Worm (Caenorhabditis elegans) whole organism, young adult: ENCODE results near the gene riok-3.

Experiments used
- C06A6.2 ChIP-seq: fragments of 200-800 bp; sonication (Bioruptor generic); conservative IDR thresholded peaks from 2 replicates; pipeline ENCODE4 v1.3.6; 2022; ENCODE audit warnings: missing genetic modification characterization, missing compliant biosample characterization
- D2030.7 ChIP-seq: fragments of 200-800 bp; sonication (Bioruptor generic); IDR thresholded peaks from 2 replicates; pipeline ENCODE4 v1.3.6; 2022; ENCODE audit warnings: missing genetic modification reagents, missing genetic modification characterization, missing compliant biosample characterization
- F23B12.7 ChIP-seq: sonication (generic microtip); optimal IDR thresholded peaks from 2 replicates; lab custom pipeline; 2017; ENCODE audit warnings: missing genetic modification characterization, mild to moderate bottlenecking, missing compliant biosample characterization, antibody characterized with exemption, moderate library complexity; ENCODE audit not compliant: insufficient read depth
- F33H1.4 ChIP-seq: fragments of 200-800 bp; sonication (Bioruptor generic); IDR thresholded peaks from 2 replicates; pipeline ENCODE4 v1.3.6; 2022; ENCODE audit warnings: missing genetic modification reagents, missing genetic modification characterization, missing compliant biosample characterization
- F49E8.2 ChIP-seq: sonication (generic microtip); optimal IDR thresholded peaks from 3 replicates; lab custom pipeline; 2017; ENCODE audit warnings: missing genetic modification characterization, mild to moderate bottlenecking, missing compliant biosample characterization, antibody characterized with exemption, moderate library complexity; ENCODE audit not compliant: insufficient read depth
- F55B11.4 ChIP-seq: sonication (generic microtip); optimal IDR thresholded peaks from 2 replicates; lab custom pipeline; 2016; ENCODE audit warnings: missing compliant biosample characterization, missing genetic modification characterization, borderline replicate concordance; ENCODE audit not compliant: insufficient read depth
- F57A8.1 ChIP-seq: fragments of 200-800 bp; sonication (Bioruptor generic); optimal IDR thresholded peaks from 2 replicates; lab custom pipeline; 2018; ENCODE audit warnings: mild to moderate bottlenecking, missing genetic modification characterization, moderate library complexity, missing compliant biosample characterization
- T07F8.4 ChIP-seq: sonication (generic microtip); optimal IDR thresholded peaks from 2 replicates; lab custom pipeline; 2016; ENCODE audit warnings: mild to moderate bottlenecking, missing genetic modification characterization, moderate library complexity, missing compliant biosample characterization
- Y53G8AR.9 ChIP-seq: fragments of 200-800 bp; sonication (Bioruptor generic); conservative IDR thresholded peaks from 2 replicates; pipeline ENCODE4 v1.3.6; 2022; ENCODE audit warnings: missing genetic modification reagents, missing genetic modification characterization, missing compliant biosample characterization
- Y79H2A.3 ChIP-seq: fragments of 200-800 bp; sonication (Bioruptor generic); conservative IDR thresholded peaks from 2 replicates; pipeline ENCODE4 v1.3.6; 2022; ENCODE audit warnings: missing genetic modification reagents, missing genetic modification characterization, missing compliant biosample characterization
- Y95B8A.8 ChIP-seq: fragments of 200-800 bp; sonication (Bioruptor generic); IDR thresholded peaks from 2 replicates; pipeline ENCODE4 v1.3.6; 2022; ENCODE audit warnings: missing genetic modification reagents, missing genetic modification characterization, missing compliant biosample characterization
- akir-1 ChIP-seq: fragments of 200-800 bp; sonication (Bioruptor generic); optimal IDR thresholded peaks from 2 replicates; lab custom pipeline; 2018; ENCODE audit warnings: mild to moderate bottlenecking, missing genetic modification characterization, moderate library complexity, missing compliant biosample characterization
- attf-5 ChIP-seq: fragments of 200-800 bp; sonication (Bioruptor generic); optimal IDR thresholded peaks from 2 replicates; lab custom pipeline; 2018; ENCODE audit warnings: mild to moderate bottlenecking, missing genetic modification characterization, missing compliant biosample characterization
- attf-6 ChIP-seq: fragments of 200-800 bp; sonication (Bioruptor generic); IDR thresholded peaks from 2 replicates; pipeline ENCODE4 v1.3.6; 2022; ENCODE audit warnings: missing genetic modification reagents, missing genetic modification characterization, missing compliant biosample characterization
- bed-2 ChIP-seq: fragments of 200-800 bp; sonication (Bioruptor generic); IDR thresholded peaks from 2 replicates; pipeline ENCODE4 v1.3.6; 2022; ENCODE audit warnings: missing genetic modification reagents, missing genetic modification characterization, missing compliant biosample characterization
- ceh-100 ChIP-seq: fragments of 200-800 bp; sonication (Bioruptor generic); IDR thresholded peaks from 2 replicates; pipeline ENCODE4 v1.3.6; 2022; ENCODE audit warnings: missing genetic modification reagents, missing genetic modification characterization, missing compliant biosample characterization
- ceh-58 ChIP-seq: fragments of 200-800 bp; sonication (Bioruptor generic); IDR thresholded peaks from 2 replicates; pipeline ENCODE4 v1.3.6; 2022; ENCODE audit warnings: missing genetic modification characterization, missing compliant biosample characterization
- ceh-91 ChIP-seq: fragments of 200-800 bp; sonication (Bioruptor generic); IDR thresholded peaks from 2 replicates; pipeline ENCODE4 v1.3.6; 2022; ENCODE audit warnings: missing genetic modification reagents, missing genetic modification characterization, missing compliant biosample characterization
- chd-7 ChIP-seq: sonication (generic microtip); optimal IDR thresholded peaks from 2 replicates; lab custom pipeline; 2016; ENCODE audit warnings: mild to moderate bottlenecking, missing genetic modification characterization, moderate library complexity, missing compliant biosample characterization
- die-1 ChIP-seq: sonication (generic microtip); optimal IDR thresholded peaks from 2 replicates; lab custom pipeline; 2016; ENCODE audit warnings: missing genotype, mild to moderate bottlenecking, missing genetic modification characterization, missing compliant biosample characterization
- dox-1 ChIP-seq: fragments of 200-800 bp; sonication (Bioruptor generic); IDR thresholded peaks from 2 replicates; pipeline ENCODE4 v1.3.6; 2022; ENCODE audit warnings: missing genetic modification reagents, missing genetic modification characterization, missing compliant biosample characterization
- dpl-1 ChIP-seq: fragments of 150-350 bp; optimal IDR thresholded peaks from 2 replicates; lab custom pipeline; 2014; ENCODE audit warnings: missing biosample characterization, missing genetic modification reagents, missing genetic modification characterization
- efl-1 ChIP-seq: fragments of 150-350 bp; optimal IDR thresholded peaks from 2 replicates; lab custom pipeline; 2014; ENCODE audit warnings: missing biosample characterization, missing genetic modification reagents, missing genetic modification characterization
- ekl-4 ChIP-seq: fragments of 200-800 bp; sonication (Bioruptor generic); IDR thresholded peaks from 2 replicates; pipeline ENCODE4 v1.3.6; 2022; ENCODE audit warnings: missing genetic modification reagents, missing genetic modification characterization, missing compliant biosample characterization
- ets-4 ChIP-seq: fragments of 200-800 bp; sonication (Bioruptor generic); optimal IDR thresholded peaks from 2 replicates; lab custom pipeline; 2018; ENCODE audit warnings: mild to moderate bottlenecking, missing genetic modification characterization, missing compliant biosample characterization
- him-1 ChIP-seq: sonication (generic microtip); optimal IDR thresholded peaks from 2 replicates; lab custom pipeline; 2016; ENCODE audit warnings: missing genotype, missing genetic modification reagents, missing genetic modification characterization, missing compliant biosample characterization
- hmg-1.2 ChIP-seq: fragments of 200-800 bp; sonication (Bioruptor generic); IDR thresholded peaks from 2 replicates; pipeline ENCODE4 v1.3.6; 2022; ENCODE audit warnings: missing genetic modification reagents, missing genetic modification characterization, missing compliant biosample characterization
- hsf-1 ChIP-seq: fragments of 200-800 bp; sonication (Bioruptor generic); IDR thresholded peaks from 2 replicates; pipeline ENCODE4 v1.3.6; 2022; ENCODE audit warnings: missing genetic modification reagents, missing genetic modification characterization, missing compliant biosample characterization
- lin-35 ChIP-seq, 3 experiments: fragments of 150-350 bp in 2 of 3; sonication (generic microtip) in 1 of 3; optimal IDR thresholded peaks; 2 replicates each; lab custom pipeline; 2014 to 2018; ENCODE audit warnings: missing biosample characterization in 3 of 3, missing genetic modification characterization in 3 of 3, missing genetic modification reagents in 3 of 3
- lin-54 ChIP-seq: fragments of 200-800 bp; sonication (Bioruptor generic); optimal IDR thresholded peaks from 2 replicates; lab custom pipeline; 2018; ENCODE audit warnings: mild to moderate bottlenecking, missing genetic modification characterization, missing compliant biosample characterization
- lir-1 ChIP-seq: fragments of 200-800 bp; sonication (Bioruptor generic); conservative IDR thresholded peaks from 2 replicates; pipeline ENCODE4 v1.3.6; 2022; ENCODE audit warnings: missing genetic modification reagents, missing genetic modification characterization, missing compliant biosample characterization
- madf-10 ChIP-seq: sonication (generic microtip); optimal IDR thresholded peaks from 2 replicates; lab custom pipeline; 2016; ENCODE audit warnings: mild to moderate bottlenecking, missing genetic modification characterization, missing compliant biosample characterization
- madf-6 ChIP-seq: fragments of 200-800 bp; sonication (Bioruptor generic); IDR thresholded peaks from 2 replicates; pipeline ENCODE4 v1.3.6; 2022; ENCODE audit warnings: missing genetic modification reagents, missing genetic modification characterization, missing compliant biosample characterization
- mcd-1 ChIP-seq: fragments of 200-800 bp; sonication (Bioruptor generic); IDR thresholded peaks from 2 replicates; pipeline ENCODE4 v1.3.6; 2022; ENCODE audit warnings: missing genetic modification reagents, missing genetic modification characterization, missing compliant biosample characterization
- nhr-179 ChIP-seq: sonication (generic microtip); optimal IDR thresholded peaks from 2 replicates; lab custom pipeline; 2016; ENCODE audit warnings: mild to moderate bottlenecking, missing genetic modification characterization, missing compliant biosample characterization
- pbrm-1 ChIP-seq: fragments of 200-800 bp; sonication (Bioruptor generic); IDR thresholded peaks from 2 replicates; pipeline ENCODE4 v1.3.6; 2022; ENCODE audit warnings: missing genetic modification reagents, missing genetic modification characterization, missing compliant biosample characterization
- rcor-1 ChIP-seq: fragments of 200-800 bp; sonication (Bioruptor generic); IDR thresholded peaks from 2 replicates; pipeline ENCODE4 v1.3.6; 2022; ENCODE audit warnings: missing genetic modification reagents, missing genetic modification characterization, missing compliant biosample characterization
- rec-8 ChIP-seq, 2 experiments: sonication (generic microtip); optimal IDR thresholded peaks; 2 replicates each; lab custom pipeline; 2016; ENCODE audit warnings: mild to moderate bottlenecking in 2 of 2, missing genetic modification characterization in 2 of 2, missing genetic modification reagents in 2 of 2, missing genotype in 2 of 2, missing biosample characterization in 1 of 2, missing compliant biosample characterization in 1 of 2, moderate library complexity in 1 of 2
- snpc-1.1 ChIP-seq: sonication (generic microtip); optimal IDR thresholded peaks from 2 replicates; lab custom pipeline; 2017; ENCODE audit warnings: missing genetic modification characterization, mild to moderate bottlenecking, missing compliant biosample characterization, antibody characterized with exemption, moderate library complexity, missing genotype, missing genetic modification reagents; ENCODE audit not compliant: insufficient read depth
- somi-1 ChIP-seq: fragments of 200-800 bp; sonication (Bioruptor generic); optimal IDR thresholded peaks from 2 replicates; lab custom pipeline; 2018; ENCODE audit warnings: mild to moderate bottlenecking, missing genetic modification characterization, missing compliant biosample characterization
- sptf-2 ChIP-seq: fragments of 200-800 bp; sonication (Bioruptor generic); optimal IDR thresholded peaks from 2 replicates; lab custom pipeline; 2018; ENCODE audit warnings: mild to moderate bottlenecking, missing genetic modification characterization, missing compliant biosample characterization
- tbp1 ChIP-seq: fragments of 200-800 bp; sonication (Bioruptor generic); optimal IDR thresholded peaks from 2 replicates; lab custom pipeline; 2018; ENCODE audit warnings: mild to moderate bottlenecking, missing genetic modification characterization, missing compliant biosample characterization
- tbx-9 ChIP-seq: sonication (generic microtip); optimal IDR thresholded peaks from 2 replicates; lab custom pipeline; 2016; ENCODE audit warnings: borderline replicate concordance, missing genetic modification characterization, inconsistent platforms, missing compliant biosample characterization
- tlf-1 ChIP-seq: fragments of 200-800 bp; sonication (Bioruptor generic); optimal IDR thresholded peaks from 2 replicates; lab custom pipeline; 2018; ENCODE audit warnings: mild to moderate bottlenecking, missing genetic modification characterization, missing compliant biosample characterization
- xnd-1 ChIP-seq: sonication (generic microtip); optimal IDR thresholded peaks from 2 replicates; lab custom pipeline; 2016; ENCODE audit warnings: missing genotype, missing genetic modification reagents, missing genetic modification characterization, missing compliant biosample characterization
- ztf-26 ChIP-seq: sonication (generic microtip); optimal IDR thresholded peaks from 2 replicates; lab custom pipeline; 2017; ENCODE audit warnings: missing genetic modification characterization, missing compliant biosample characterization

The riok-3 gene

DNA sequence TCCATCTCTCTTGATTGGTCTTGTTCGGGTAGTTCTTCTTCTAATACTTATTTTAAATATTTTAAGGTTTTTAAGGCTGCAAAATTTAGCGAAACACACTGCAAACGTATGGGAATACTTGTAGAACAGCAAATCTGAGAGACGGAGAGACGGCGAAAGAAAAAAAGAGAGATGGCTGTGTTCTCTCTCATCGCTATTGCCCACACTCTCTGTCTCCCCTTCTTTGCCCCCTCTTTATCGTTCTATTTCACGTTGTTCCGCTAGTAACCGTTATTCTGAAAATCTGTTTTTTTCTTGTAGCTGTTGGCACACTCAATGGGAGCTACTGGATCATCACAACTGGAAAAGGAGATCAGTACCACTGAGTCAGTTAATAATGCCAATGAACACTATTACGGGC lies 28.5 kb downstream of the riok-3 start, which contains the start of gene usp-46:
Gene usp-46 (plus strand): TSS at position 301 of the 400 bp plus-strand sequence.
- TF ChIP-seq tbp1 = no peak
- TF ChIP-seq attf-6 (GFP tag; lab: Robert Waterston, UW) = no peak
- peak; percentile 29; the same call in 1 of the 2 replicates for TF ChIP-seq hmg-1.2 (GFP tag; lab: Robert Waterston, UW)

DNA sequence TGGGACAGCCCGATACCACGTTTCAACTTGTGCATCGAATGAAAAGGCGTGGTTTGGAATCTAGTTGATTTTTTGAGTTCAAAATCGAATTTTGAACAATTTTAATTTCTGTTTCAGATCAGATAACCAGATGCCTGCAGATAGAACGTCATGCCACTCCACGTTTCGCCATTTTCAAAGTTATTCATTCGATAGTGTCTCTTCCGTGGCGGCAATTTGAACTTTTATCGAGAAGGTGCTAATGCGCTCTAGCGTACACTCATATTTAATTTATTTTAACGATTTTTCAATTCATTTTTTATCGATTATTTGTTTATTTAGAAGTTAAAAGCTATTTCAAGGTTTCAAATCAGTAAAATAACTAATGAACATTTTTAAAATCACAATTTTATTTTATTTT lies 28.9 kb downstream of the riok-3 start:
- TF ChIP-seq him-1 (tag; lab: Kevin White, UChicago) (peak; percentile 40), C06A6.2 (GFP tag; lab: Robert Waterston, UW) (no peak), efl-1 (GFP tag; lab: Kevin White, UChicago) (peak; percentile 86), F33H1.4 (GFP tag; lab: Robert Waterston, UW) (0 out of 2 replicates have a peak, but pooled peaks have one; percentile 36), mcd-1 (GFP tag; lab: Robert Waterston, UW) (peak; percentile 59; the same call in 1 of the 2 replicates), nhr-179 (tag; lab: Kevin White, UChicago) (no peak), rcor-1 (GFP tag; lab: Robert Waterston, UW) (no peak), rec-8 (tag; optimal IDR thresholded peaks at IDR 0.05; lab: Kevin White, UChicago) (no peak), F57A8.1 (GFP tag; lab: Kevin White, UChicago) (no peak), hsf-1 (GFP tag; lab: Robert Waterston, UW) (no peak), sptf-2 (no peak), akir-1 (GFP tag; lab: Kevin White, UChicago) (no peak), pbrm-1 (GFP tag; lab: Robert Waterston, UW) (no peak), tlf-1 (GFP tag; lab: Kevin White, UChicago) (no peak), ets-4 (no peak), F55B11.4 (no peak), F23B12.7 (tag; lab: Kevin White, UChicago) (no peak), ceh-58 (GFP tag; lab: Robert Waterston, UW) (no peak), D2030.7 (GFP tag; lab: Robert Waterston, UW) (no peak), F49E8.2 (tag; lab: Kevin White, UChicago) (no peak), madf-10 (tag; lab: Kevin White, UChicago) (no peak), xnd-1 (no peak), snpc-1.1 (tag; lab: Kevin White, UChicago) (no peak), T07F8.4 (tag; lab: Kevin White, UChicago) (no peak), tbx-9 (tag; lab: Kevin White, UChicago) (no peak), attf-5 (GFP tag; lab: Kevin White, UChicago) (no peak), dpl-1 (peak; percentile 38), lin-35 (GFP tag; optimal IDR thresholded peaks at IDR 0.05; lab: Kevin White, UChicago) (peak in 1 of 3 experiments; percentile 38), dox-1 (GFP tag; lab: Robert Waterston, UW) (no peak), ekl-4 (GFP tag; lab: Robert Waterston, UW) (no peak), Y53G8AR.9 (no peak), die-1 (no peak), ztf-26 (tag; lab: Kevin White, UChicago) (no peak), lin-54 (GFP tag; lab: Kevin White, UChicago) (peak; percentile 87), lir-1 (GFP tag; lab: Robert Waterston, UW) (0 out of 2 replicates have a peak, but pooled peaks have one; percentile 16), Y79H2A.3 (GFP tag; lab: Robert Waterston, UW) (no peak), bed-2 (GFP tag; lab: Robert Waterston, UW) (no peak), ceh-100 (peak; percentile 94), chd-7 (tag; lab: Kevin White, UChicago) (no peak), Y95B8A.8 (no peak), somi-1 (no peak), madf-6 (GFP tag; lab: Robert Waterston, UW) (0 out of 2 replicates have a peak, but pooled peaks have one; percentile 13), hmg-1.2 (GFP tag; lab: Robert Waterston, UW) (no peak), ceh-91 (GFP tag; lab: Robert Waterston, UW) (0 out of 2 replicates have a peak, but pooled peaks have one; percentile 14)
